Fruit fly (Drosophila melanogaster): Measurements from ENCODE around the gene Lectin-galC1.

dm6 chr2L:19423467-19424122 lies 6.3 kb downstream of the Lectin-galC1 start, which contains the start of the genes Alp12 and CG13085:
- TF ChIP-seq Met (GFP tag; optimal IDR thresholded peaks at IDR 0.05) (peak; percentile 94), salr (GFP tag; optimal IDR thresholded peaks at IDR 0.05) (peak; percentile 76 to 99), CG7368 (GFP tag; optimal IDR thresholded peaks at IDR 0.05) (peak; percentile 93), CG6276 (GFP tag; optimal IDR thresholded peaks at IDR 0.05) (peak; percentile 99), Blimp-1 (GFP tag; optimal IDR thresholded peaks at IDR 0.05) (peak; percentile 86), Sox15 (GFP tag; optimal IDR thresholded peaks at IDR 0.05) (peak; percentile 91), acj6 (GFP tag; optimal IDR thresholded peaks at IDR 0.05) (peak; percentile 96), Hr38 (GFP tag; optimal IDR thresholded peaks at IDR 0.05) (peak; percentile 8), dac (GFP tag; optimal IDR thresholded peaks at IDR 0.05) (peak; percentile 94), OdsH (GFP tag; optimal IDR thresholded peaks at IDR 0.05) (peak; percentile 97)

Data from whole organism, prepupa.